Fruit fly (Drosophila melanogaster) whole organism, embryonic: Measurements from ENCODE around the gene HtrA2.

Experiments
- Aef1 ChIP-seq: fragments of 200-800 bp; sonication (Bioruptor generic); IDR thresholded peaks from 3 replicates; pipeline ENCODE4 v1.3.6; 2022; ENCODE audit warnings: missing biosample characterization, missing genetic modification characterization
- BEAF-32 ChIP-seq: fragments of 200-800 bp; sonication (Bioruptor generic); optimal IDR thresholded peaks from 3 replicates; lab custom pipeline; 2017; ENCODE audit warnings: missing biosample characterization, missing genetic modification characterization, mild to moderate bottlenecking, moderate library complexity, missing genetic modification reagents
- CG10654 ChIP-seq: fragments of 200-800 bp; sonication (Bioruptor generic); optimal IDR thresholded peaks from 2 replicates; lab custom pipeline; 2016; ENCODE audit warnings: missing biosample characterization, missing genetic modification characterization
- CG10979 ChIP-seq: fragments of 200-800 bp; sonication (Bioruptor generic); optimal IDR thresholded peaks from 2 replicates; lab custom pipeline; 2018; ENCODE audit warnings: missing biosample characterization, mild to moderate bottlenecking, missing genetic modification characterization, moderate library complexity
- CG11398 ChIP-seq: fragments of 200-800 bp; sonication (Bioruptor generic); optimal IDR thresholded peaks from 2 replicates; lab custom pipeline; 2016; ENCODE audit warnings: missing biosample characterization, missing genetic modification characterization
- CG12299 ChIP-seq: fragments of 200-800 bp; sonication (Bioruptor generic); optimal IDR thresholded peaks from 2 replicates; lab custom pipeline; 2018; ENCODE audit warnings: missing biosample characterization, mild to moderate bottlenecking, missing genetic modification characterization
- CG14014 ChIP-seq: fragments of 200-800 bp; sonication (Bioruptor generic); IDR thresholded peaks from 2 replicates; pipeline ENCODE4 v1.3.6; 2022; ENCODE audit warnings: missing biosample characterization, missing genetic modification characterization
- CG17359 ChIP-seq: fragments of 200-800 bp; sonication (Bioruptor generic); optimal IDR thresholded peaks from 3 replicates; lab custom pipeline; 2018; ENCODE audit warnings: missing biosample characterization, mild to moderate bottlenecking, missing genetic modification characterization, moderate library complexity
- CG17385 ChIP-seq: fragments of 200-800 bp; sonication (Bioruptor generic); optimal IDR thresholded peaks from 3 replicates; lab custom pipeline; 2018; ENCODE audit warnings: missing biosample characterization, mild to moderate bottlenecking, missing genetic modification characterization
- CG17568 ChIP-seq: fragments of 200-800 bp; sonication (Bioruptor generic); optimal IDR thresholded peaks from 2 replicates; lab custom pipeline; 2018; ENCODE audit warnings: missing biosample characterization, mild to moderate bottlenecking, missing genetic modification characterization, moderate library complexity
- CG18262 ChIP-seq: fragments of 200-800 bp; optimal IDR thresholded peaks from 3 replicates; lab custom pipeline; 2019; ENCODE audit warnings: missing biosample characterization, mild to moderate bottlenecking, missing genetic modification characterization, moderate library complexity
- CG31224 ChIP-seq: fragments of 200-800 bp; sonication (Bioruptor generic); IDR thresholded peaks from 2 replicates; pipeline ENCODE4 v1.3.6; 2022; ENCODE audit warnings: missing biosample characterization, missing genetic modification characterization
- CG31441 ChIP-seq: fragments of 200-800 bp; sonication (Bioruptor generic); IDR thresholded peaks from 2 replicates; pipeline ENCODE4 v1.3.6; 2022; ENCODE audit warnings: missing biosample characterization, missing genetic modification characterization
- CG34376 ChIP-seq: fragments of 200-800 bp; sonication (Bioruptor generic); optimal IDR thresholded peaks from 2 replicates; lab custom pipeline; 2018; ENCODE audit warnings: missing biosample characterization, mild to moderate bottlenecking, missing genetic modification characterization
- CG4617 ChIP-seq: fragments of 200-800 bp; sonication (Bioruptor generic); optimal IDR thresholded peaks from 3 replicates; lab custom pipeline; 2016; ENCODE audit warnings: missing biosample characterization, missing genetic modification characterization, borderline replicate concordance
- CG6765 ChIP-seq: fragments of 200-800 bp; sonication (Bioruptor generic); optimal IDR thresholded peaks from 3 replicates; lab custom pipeline; 2017; ENCODE audit warnings: missing biosample characterization, mild to moderate bottlenecking, missing genetic modification characterization
- CG9609 ChIP-seq: fragments of 200-800 bp; sonication (Bioruptor generic); optimal IDR thresholded peaks from 3 replicates; lab custom pipeline; 2016; ENCODE audit warnings: missing biosample characterization, missing genetic modification characterization
- CG9817 ChIP-seq: fragments of 200-800 bp; sonication (Bioruptor generic); optimal IDR thresholded peaks from 2 replicates; lab custom pipeline; 2018; ENCODE audit warnings: missing biosample characterization, mild to moderate bottlenecking, missing genetic modification characterization, moderate library complexity
- Dref ChIP-seq: fragments of 200-800 bp; sonication (Bioruptor generic); IDR thresholded peaks from 2 replicates; pipeline ENCODE4 v1.3.6; 2022; ENCODE audit warnings: missing biosample characterization, missing genetic modification characterization
- E2f1 ChIP-seq: fragments of 200-800 bp; sonication (Bioruptor generic); IDR thresholded peaks from 2 replicates; pipeline ENCODE4 v1.3.6; 2022; ENCODE audit warnings: missing biosample characterization, missing genetic modification characterization
- Elba2 ChIP-seq: fragments of 200-800 bp; sonication (Bioruptor generic); optimal IDR thresholded peaks from 3 replicates; lab custom pipeline; 2016; ENCODE audit warnings: missing biosample characterization, missing genetic modification characterization
- HLH3B ChIP-seq: fragments of 200-800 bp; sonication (Bioruptor generic); IDR thresholded peaks from 2 replicates; pipeline ENCODE4 v1.3.6; 2022; ENCODE audit warnings: missing biosample characterization, missing genetic modification characterization
- Hmr ChIP-seq: fragments of 200-800 bp; sonication (Bioruptor generic); optimal IDR thresholded peaks from 3 replicates; lab custom pipeline; 2017; ENCODE audit warnings: mild to moderate bottlenecking, missing biosample characterization, missing genetic modification reagents, missing genetic modification characterization
- Hr3 ChIP-seq: fragments of 200-800 bp; sonication (Bioruptor generic); optimal IDR thresholded peaks from 3 replicates; lab custom pipeline; 2016; ENCODE audit warnings: missing biosample characterization, missing genetic modification characterization
- Hr78 ChIP-seq, 2 experiments: fragments of 200-800 bp in 1 of 2; fragments of >200 bp in 1 of 2; sonication (Bioruptor generic) in 1 of 2; optimal IDR thresholded peaks; 2 replicates each; lab custom pipeline; 2017 to 2019; ENCODE audit warnings: missing biosample characterization in 2 of 2, missing genetic modification characterization in 2 of 2, mild to moderate bottlenecking in 1 of 2, moderate library complexity in 1 of 2
- Kr ChIP-seq: fragments of 200-800 bp; sonication (Bioruptor generic); optimal IDR thresholded peaks from 2 replicates; lab custom pipeline; 2017; ENCODE audit warnings: missing biosample characterization, mild to moderate bottlenecking, missing genetic modification characterization
- NC2α ChIP-seq: fragments of 200-800 bp; sonication (Bioruptor generic); optimal IDR thresholded peaks from 2 replicates; lab custom pipeline; 2016; ENCODE audit warnings: missing biosample characterization, missing genetic modification characterization
- NfI ChIP-seq: fragments of 200-800 bp; sonication (Bioruptor generic); optimal IDR thresholded peaks from 3 replicates; lab custom pipeline; 2018; ENCODE audit warnings: missing biosample characterization, mild to moderate bottlenecking, missing genetic modification characterization, moderate library complexity
- Opbp ChIP-seq: fragments of 200-800 bp; sonication (Bioruptor generic); IDR thresholded peaks from 3 replicates; pipeline ENCODE4 v1.3.6; 2022; ENCODE audit warnings: missing biosample characterization, missing genetic modification characterization; ENCODE audit not compliant: partially characterized antibody
- Ptx1 ChIP-seq: fragments of 200-800 bp; sonication (Bioruptor generic); IDR thresholded peaks from 2 replicates; pipeline ENCODE4 v1.3.6; 2022; ENCODE audit warnings: missing biosample characterization, missing genetic modification characterization
- Six4 ChIP-seq: fragments of 200-800 bp; sonication (Bioruptor generic); optimal IDR thresholded peaks from 2 replicates; lab custom pipeline; 2016; ENCODE audit warnings: missing biosample characterization, missing genetic modification characterization
- bbx ChIP-seq: fragments of 200-800 bp; sonication (Bioruptor generic); IDR thresholded peaks from 2 replicates; pipeline ENCODE4 v1.3.6; 2022; ENCODE audit warnings: missing biosample characterization, missing genetic modification characterization; ENCODE audit not compliant: partially characterized antibody
- btn ChIP-seq: fragments of 200-800 bp; sonication (Bioruptor generic); optimal IDR thresholded peaks from 2 replicates; lab custom pipeline; 2016; ENCODE audit warnings: missing biosample characterization, missing genetic modification characterization
- cas ChIP-seq: fragments of 200-800 bp; sonication (Bioruptor generic); IDR thresholded peaks from 2 replicates; pipeline ENCODE4 v1.3.6; 2022; ENCODE audit warnings: missing biosample characterization, missing genetic modification characterization
- cg ChIP-seq: fragments of 200-800 bp; sonication (Bioruptor generic); optimal IDR thresholded peaks from 3 replicates; lab custom pipeline; 2019; ENCODE audit warnings: missing biosample characterization, mild to moderate bottlenecking, missing genetic modification characterization, moderate library complexity
- chm ChIP-seq: fragments of 200-800 bp; sonication (Bioruptor generic); IDR thresholded peaks from 2 replicates; pipeline ENCODE4 v1.3.6; 2022; ENCODE audit warnings: missing biosample characterization, missing genetic modification characterization
- ewg ChIP-seq: fragments of 200-800 bp; sonication (Bioruptor generic); optimal IDR thresholded peaks from 3 replicates; lab custom pipeline; 2017; ENCODE audit warnings: mild to moderate bottlenecking, missing biosample characterization, missing genetic modification reagents, missing genetic modification characterization
- exex ChIP-seq: fragments of 200-800 bp; sonication (Bioruptor generic); optimal IDR thresholded peaks from 4 replicates; lab custom pipeline; 2018; ENCODE audit warnings: missing biosample characterization, mild to moderate bottlenecking, missing genetic modification characterization, moderate library complexity
- eyg ChIP-seq: fragments of 200-800 bp; sonication (Bioruptor generic); optimal IDR thresholded peaks from 3 replicates; lab custom pipeline; 2016; ENCODE audit warnings: missing biosample characterization, missing genetic modification characterization
- fd96Cb ChIP-seq: fragments of 200-800 bp; sonication (Bioruptor generic); optimal IDR thresholded peaks from 2 replicates; lab custom pipeline; 2018; ENCODE audit warnings: missing biosample characterization, mild to moderate bottlenecking, missing genetic modification characterization, moderate library complexity
- fu2 ChIP-seq: fragments of 200-800 bp; sonication (Bioruptor generic); optimal IDR thresholded peaks from 2 replicates; lab custom pipeline; 2016; ENCODE audit warnings: missing biosample characterization, missing genetic modification characterization
- gcm2 ChIP-seq: fragments of 200-800 bp; sonication (Bioruptor generic); optimal IDR thresholded peaks from 2 replicates; lab custom pipeline; 2016; ENCODE audit warnings: missing biosample characterization, missing genetic modification characterization
- knrl ChIP-seq: fragments of 200-800 bp; sonication (Bioruptor generic); IDR thresholded peaks from 3 replicates; pipeline ENCODE4 v1.3.6; 2022; ENCODE audit warnings: missing biosample characterization, missing genetic modification characterization; ENCODE audit not compliant: partially characterized antibody
- pho ChIP-seq: fragments of 200-800 bp; sonication (Bioruptor generic); optimal IDR thresholded peaks from 2 replicates; lab custom pipeline; 2016; ENCODE audit warnings: missing biosample characterization, missing genetic modification characterization
- sug ChIP-seq: fragments of 200-800 bp; optimal IDR thresholded peaks from 2 replicates; lab custom pipeline; 2019; ENCODE audit warnings: missing biosample characterization, mild to moderate bottlenecking, missing genetic modification characterization, moderate library complexity
- twi ChIP-seq: fragments of 200-800 bp; optimal IDR thresholded peaks from 2 replicates; lab custom pipeline; 2019; ENCODE audit warnings: missing biosample characterization, mild to moderate bottlenecking, missing genetic modification characterization, moderate library complexity
- tx ChIP-seq: fragments of 200-800 bp; sonication (Bioruptor generic); optimal IDR thresholded peaks from 2 replicates; lab custom pipeline; 2016; ENCODE audit warnings: missing biosample characterization, missing genetic modification characterization
- usp ChIP-seq: fragments of >200 bp; optimal IDR thresholded peaks from 2 replicates; lab custom pipeline; 2017; ENCODE audit warnings: missing biosample characterization, missing genetic modification characterization

HtrA2 gene

DNA sequence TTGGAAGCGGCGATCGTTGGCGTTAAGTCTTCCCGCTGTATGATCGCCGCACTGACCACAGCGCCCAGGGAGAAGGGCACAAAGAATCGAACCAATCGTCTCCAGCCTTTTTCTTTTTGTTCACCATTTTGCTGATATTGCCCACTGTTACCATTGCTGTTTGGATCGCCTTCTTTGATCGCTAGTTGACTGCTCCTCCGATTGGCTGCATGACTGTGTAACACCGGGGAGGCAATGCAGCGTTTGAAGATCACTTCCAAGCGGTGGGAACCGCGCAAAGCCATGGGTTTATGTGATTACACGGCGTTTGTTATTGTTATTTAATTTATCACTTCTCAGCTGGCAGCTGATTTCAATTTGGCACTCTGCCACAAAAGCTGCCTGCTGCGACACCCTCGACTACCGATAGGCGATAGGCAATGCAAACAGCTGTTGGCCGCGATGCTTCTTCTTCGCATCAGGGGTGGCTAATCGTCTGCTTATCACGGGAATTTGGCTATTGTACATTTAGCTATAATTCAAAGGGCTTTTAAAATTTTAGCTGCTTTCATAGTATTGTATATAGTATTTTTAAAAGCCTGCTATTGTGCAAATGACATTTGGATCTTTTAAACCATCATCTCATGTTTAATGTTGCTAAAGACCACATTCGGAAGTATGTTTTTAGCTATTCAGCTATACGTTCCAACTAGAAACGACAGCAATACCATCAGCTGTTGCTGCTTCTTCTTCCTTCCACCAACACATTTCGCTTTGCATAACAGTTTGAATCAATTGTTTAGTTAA, at the start of gene HtrA2, which contains the start of gene mRpL11 (continued):
- TF ChIP-seq CG31224 (0 out of 2 replicates have a peak, but pooled peaks have one; percentile 22), HLH3B (GFP tag; lab: Robert Waterston, UW) (peak; percentile 23; the same call in 1 of the 2 replicates), Kr (no peak), gcm2 (peak; percentile 15), CG9609 (peak; percentile 64), fu2 (GFP tag; lab: Kevin White, UChicago) (peak; percentile 50), CG10654 (GFP tag; lab: Kevin White, UChicago) (peak; percentile 26), btn (GFP tag; lab: Kevin White, UChicago) (no peak), Dref (GFP tag; lab: Robert Waterston, UW) (peak; percentile 93), NfI (GFP tag; lab: Kevin White, UChicago) (peak; percentile 50), CG17385 (peak; percentile 100), knrl (peak; percentile 53), cg (GFP tag; lab: Kevin White, UChicago) (no peak), Ptx1 (GFP tag; lab: Robert Waterston, UW) (no peak; the same call in 1 of the 2 replicates), CG31441 (GFP tag; lab: Robert Waterston, UW) (no peak), CG4617 (GFP tag; lab: Kevin White, UChicago) (peak; percentile 72), CG14014 (no peak; the same call in 1 of the 2 replicates), fd96Cb (peak; percentile 19), exex (peak; percentile 67), Opbp (GFP tag; lab: Robert Waterston, UW) (peak; percentile 64; the same call in 1 of the 3 replicates), ewg (no peak), CG34376 (GFP tag; lab: Kevin White, UChicago) (peak; percentile 58), CG17359 (tag; lab: Kevin White, UChicago) (peak; percentile 42), BEAF-32 (GFP tag; lab: Kevin White, UChicago) (peak; percentile 65), CG12299 (tag; lab: Kevin White, UChicago) (no peak), tx (GFP tag; lab: Kevin White, UChicago) (peak; percentile 56), Hr3 (GFP tag; lab: Kevin White, UChicago) (peak; percentile 78), bbx (GFP tag; lab: Robert Waterston, UW) (0 out of 2 replicates have a peak, but pooled peaks have one; percentile 49), Hr78 (GFP tag; optimal IDR thresholded peaks at IDR 0.05; lab: Kevin White, UChicago) (no peak), eyg (GFP tag; lab: Kevin White, UChicago) (peak; percentile 38), CG6765 (GFP tag; lab: Kevin White, UChicago) (no peak), pho (GFP tag; lab: Kevin White, UChicago) (peak; percentile 65), cas (GFP tag; lab: Robert Waterston, UW) (peak; percentile 43; the same call in 1 of the 2 replicates), usp (no peak), CG18262 (tag; lab: Kevin White, UChicago) (peak; percentile 57), CG9817 (tag; lab: Kevin White, UChicago) (peak; percentile 73), sug (tag; lab: Kevin White, UChicago) (peak; percentile 79), Six4 (GFP tag; lab: Kevin White, UChicago) (no peak), E2f1 (GFP tag; lab: Robert Waterston, UW) (peak; percentile 56; the same call in 1 of the 2 replicates), Aef1 (GFP tag; lab: Robert Waterston, UW) (peak; percentile 60), Elba2 (GFP tag; lab: Kevin White, UChicago) (peak; percentile 77), CG17568 (GFP tag; lab: Kevin White, UChicago) (no peak), CG11398 (GFP tag; lab: Kevin White, UChicago) (no peak), twi (peak; percentile 73), chm (GFP tag; lab: Robert Waterston, UW) (no peak), CG10979 (tag; lab: Kevin White, UChicago) (peak; percentile 50), Hmr (GFP tag; lab: Kevin White, UChicago) (peak; percentile 59), NC2α (GFP tag; lab: Kevin White, UChicago) (no peak)
